Fruit fly (Drosophila melanogaster): ENCODE data around the gene CG13362.

CG13362 gene

dm6 chrX:796397-796989 lies 45.4 kb upstream of the CG13362 start (continued):
- no peak for TF ChIP-seq CG3838 (GFP tag; optimal IDR thresholded peaks at IDR 0.05)
- no peak for TF ChIP-seq CG2889 (GFP tag; IDR thresholded peaks at IDR 0.05)
- TF ChIP-seq CG14860 (GFP tag; IDR thresholded peaks at IDR 0.05; ENCODE audit: partially characterized antibody) = peak; percentile 93
- no peak for TF ChIP-seq CG2202 (tag; optimal IDR thresholded peaks at IDR 0.05)
- peak; percentile 8 for TF ChIP-seq zfh2 (GFP tag; optimal IDR thresholded peaks at IDR 0.05)
- peak; percentile 5 for TF ChIP-seq NC2β (GFP tag; optimal IDR thresholded peaks at IDR 0.05)
- no peak for TF ChIP-seq zfh1 (GFP tag; IDR thresholded peaks at IDR 0.05)
- TF ChIP-seq CG14441 (GFP tag; IDR thresholded peaks at IDR 0.05) = no peak
- TF ChIP-seq BtbVII (GFP tag; optimal IDR thresholded peaks at IDR 0.05) = no peak
- TF ChIP-seq Poxn (GFP tag; IDR thresholded peaks at IDR 0.05) = no peak
- peak; percentile 17 for TF ChIP-seq vfl (GFP tag; optimal IDR thresholded peaks at IDR 0.05)
- TF ChIP-seq dmrt11E (tag; optimal IDR thresholded peaks at IDR 0.05) = no peak
- no peak for TF ChIP-seq cg (GFP tag; optimal IDR thresholded peaks at IDR 0.05)
- TF ChIP-seq CG10959 (GFP tag; IDR thresholded peaks at IDR 0.05) = no peak
- no peak for TF ChIP-seq CG2116 (GFP tag; optimal IDR thresholded peaks at IDR 0.05)
- TF ChIP-seq Antp (GFP tag; optimal IDR thresholded peaks at IDR 0.05) = no peak
- no peak for TF ChIP-seq dan (GFP tag; IDR thresholded peaks at IDR 0.05)
- TF ChIP-seq CG8388 (GFP tag; optimal IDR thresholded peaks at IDR 0.05) = no peak
- no peak for TF ChIP-seq ac (GFP tag; optimal IDR thresholded peaks at IDR 0.05)
- TF ChIP-seq stwl (tag; optimal IDR thresholded peaks at IDR 0.05) = no peak
- TF ChIP-seq CG11456 (GFP tag; IDR thresholded peaks at IDR 0.05) = peak; percentile 61; the same call in 1 of the 3 replicates
- peak; percentile 34 for TF ChIP-seq Xbp1 (GFP tag; optimal IDR thresholded peaks at IDR 0.05)
- TF ChIP-seq Usf (GFP tag; optimal IDR thresholded peaks at IDR 0.05) = no peak
- TF ChIP-seq CG10979 (tag; optimal IDR thresholded peaks at IDR 0.05) = peak; percentile 6
- TF ChIP-seq zen (tag; optimal IDR thresholded peaks at IDR 0.05) = no peak
- no peak for TF ChIP-seq tio (GFP tag; optimal IDR thresholded peaks at IDR 0.05)
- TF ChIP-seq Med (GFP tag) = peak; percentile 85
- TF ChIP-seq psq (GFP tag; optimal IDR thresholded peaks at IDR 0.05) = no peak
- peak; percentile 71 for TF ChIP-seq Rfx (GFP tag; IDR thresholded peaks at IDR 0.05)
- peak; percentile 43; the same call in 1 of the 2 replicates for TF ChIP-seq slbo (GFP tag; IDR thresholded peaks at IDR 0.05)
- peak; percentile 89 for TF ChIP-seq CG10462 (GFP tag; optimal IDR thresholded peaks at IDR 0.05)
- peak; percentile 95 for TF ChIP-seq Bgb (GFP tag; IDR thresholded peaks at IDR 0.05; ENCODE audit: partially characterized antibody)
- TF ChIP-seq dm (GFP tag; optimal IDR thresholded peaks at IDR 0.05) = peak; percentile 51
- no peak for TF ChIP-seq pan (optimal IDR thresholded peaks at IDR 0.05)
- no peak for TF ChIP-seq pan (GFP tag; optimal IDR thresholded peaks at IDR 0.05 in 1 of 2, IDR thresholded peaks at IDR 0.05 in 1 of 2)
- TF ChIP-seq CG2199 (GFP tag; IDR thresholded peaks at IDR 0.05) = no peak
- TF ChIP-seq CG7745 (tag; optimal IDR thresholded peaks at IDR 0.05) = peak; percentile 61
- TF ChIP-seq nmo (GFP tag; optimal IDR thresholded peaks at IDR 0.05) = peak; percentile 11
- no peak for TF ChIP-seq CG7271 (tag; optimal IDR thresholded peaks at IDR 0.05)
- TF ChIP-seq tgo (GFP tag; IDR thresholded peaks at IDR 0.05) = no peak
- TF ChIP-seq CG12769 (tag; optimal IDR thresholded peaks at IDR 0.05) = no peak
- no peak for TF ChIP-seq CG30431 (GFP tag; optimal IDR thresholded peaks at IDR 0.05)
- TF ChIP-seq unpg (GFP tag; optimal IDR thresholded peaks at IDR 0.05) = no peak
- peak; percentile 38 for TF ChIP-seq Max (GFP tag; optimal IDR thresholded peaks at IDR 0.05)
- TF ChIP-seq pzg (GFP tag; optimal IDR thresholded peaks at IDR 0.05) = peak; percentile 22
- TF ChIP-seq Gug (GFP tag; IDR thresholded peaks at IDR 0.05) = peak; percentile 11; the same call in 1 of the 4 replicates
- TF ChIP-seq unc-4 (GFP tag; IDR thresholded peaks at IDR 0.05; ENCODE audit: partially characterized antibody) = peak; percentile 93
- TF ChIP-seq CG16813 (GFP tag; IDR thresholded peaks at IDR 0.05; ENCODE audit: partially characterized antibody) = peak; percentile 94
- no peak for TF ChIP-seq toy (GFP tag; IDR thresholded peaks at IDR 0.05)
- TF ChIP-seq jumu (GFP tag; optimal IDR thresholded peaks at IDR 0.05) = no peak
- no peak for TF ChIP-seq Six4 (GFP tag; optimal IDR thresholded peaks at IDR 0.05)
